Fruit fly (Drosophila melanogaster): ENCODE measurements around the gene CG5860.

DNA sequence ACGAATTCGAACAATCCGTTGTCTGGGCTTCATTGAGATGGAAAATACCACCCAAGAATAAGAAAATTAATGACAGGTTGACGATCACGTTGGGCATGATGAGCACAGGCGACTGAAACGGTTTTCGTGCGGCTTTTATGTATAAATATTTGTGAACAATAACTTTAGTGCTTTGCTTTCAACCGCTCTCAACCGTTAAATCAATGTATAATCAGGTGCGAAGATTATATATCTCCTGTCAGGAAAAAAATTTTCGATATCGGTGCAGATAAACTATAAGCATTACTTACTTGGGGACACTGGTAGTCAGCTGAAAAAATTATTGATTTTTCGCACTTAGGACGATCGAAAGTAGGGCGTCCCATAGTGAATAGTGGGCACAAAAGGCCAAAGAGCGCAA, 4.4 kb upstream of the CG5860 start, which contains the start of gene CG42823:
- TF ChIP-seq Dll (optimal IDR thresholded peaks at IDR 0.05) (no peak), CG8478 (optimal IDR thresholded peaks at IDR 0.05) (no peak), usp (GFP tag; optimal IDR thresholded peaks at IDR 0.05) (no peak), EcR (GFP tag; optimal IDR thresholded peaks at IDR 0.05) (no peak)

Data from whole organism.